Worm (Caenorhabditis elegans) whole organism, young adult: Measurements from ENCODE around the gene sod-1.

Experiments used
- B0336.3 ChIP-seq: fragments of 200-800 bp; sonication (Bioruptor generic); IDR thresholded peaks from 2 replicates; pipeline ENCODE4 v1.3.6; 2022; ENCODE audit warnings: missing genetic modification characterization, missing compliant biosample characterization
- C06A6.2 ChIP-seq: fragments of 200-800 bp; sonication (Bioruptor generic); conservative IDR thresholded peaks from 2 replicates; pipeline ENCODE4 v1.3.6; 2022; ENCODE audit warnings: missing genetic modification characterization, missing compliant biosample characterization
- F33H1.4 ChIP-seq: fragments of 200-800 bp; sonication (Bioruptor generic); IDR thresholded peaks from 2 replicates; pipeline ENCODE4 v1.3.6; 2022; ENCODE audit warnings: missing genetic modification reagents, missing genetic modification characterization, missing compliant biosample characterization
- F37B4.10 ChIP-seq: fragments of 200-800 bp; sonication (Bioruptor generic); IDR thresholded peaks from 2 replicates; pipeline ENCODE4 v1.3.6; 2022; ENCODE audit warnings: missing genetic modification characterization, missing compliant biosample characterization
- F49E8.2 ChIP-seq: sonication (generic microtip); optimal IDR thresholded peaks from 3 replicates; lab custom pipeline; 2017; ENCODE audit warnings: missing genetic modification characterization, mild to moderate bottlenecking, missing compliant biosample characterization, antibody characterized with exemption, moderate library complexity; ENCODE audit not compliant: insufficient read depth
- F57C9.4 ChIP-seq: sonication (generic microtip); optimal IDR thresholded peaks from 2 replicates; lab custom pipeline; 2017; ENCODE audit warnings: mild to moderate bottlenecking, missing genetic modification characterization, missing compliant biosample characterization
- Y53F4B.3 ChIP-seq: fragments of 200-800 bp; sonication (Bioruptor generic); IDR thresholded peaks from 2 replicates; pipeline ENCODE4 v1.3.6; 2022; ENCODE audit warnings: missing genetic modification reagents, missing genetic modification characterization, missing compliant biosample characterization
- Y53G8AR.9 ChIP-seq: fragments of 200-800 bp; sonication (Bioruptor generic); conservative IDR thresholded peaks from 2 replicates; pipeline ENCODE4 v1.3.6; 2022; ENCODE audit warnings: missing genetic modification reagents, missing genetic modification characterization, missing compliant biosample characterization
- Y67H2A.10 ChIP-seq: fragments of 200-800 bp; sonication (Bioruptor generic); conservative IDR thresholded peaks from 2 replicates; pipeline ENCODE4 v1.3.6; 2022; ENCODE audit warnings: missing genetic modification reagents, missing genetic modification characterization, missing compliant biosample characterization
- Y79H2A.3 ChIP-seq: fragments of 200-800 bp; sonication (Bioruptor generic); conservative IDR thresholded peaks from 2 replicates; pipeline ENCODE4 v1.3.6; 2022; ENCODE audit warnings: missing genetic modification reagents, missing genetic modification characterization, missing compliant biosample characterization
- akir-1 ChIP-seq: fragments of 200-800 bp; sonication (Bioruptor generic); optimal IDR thresholded peaks from 2 replicates; lab custom pipeline; 2018; ENCODE audit warnings: mild to moderate bottlenecking, missing genetic modification characterization, moderate library complexity, missing compliant biosample characterization
- aptf-2 ChIP-seq: fragments of 200-800 bp; sonication (Bioruptor generic); conservative IDR thresholded peaks from 2 replicates; pipeline ENCODE4 v1.3.6; 2022; ENCODE audit warnings: missing genetic modification reagents, missing genetic modification characterization, missing compliant biosample characterization
- attf-3 ChIP-seq: fragments of 200-800 bp; sonication (Bioruptor generic); conservative IDR thresholded peaks from 2 replicates; pipeline ENCODE4 v1.3.6; 2022; ENCODE audit warnings: missing genetic modification reagents, missing genetic modification characterization, missing compliant biosample characterization
- attf-5 ChIP-seq: fragments of 200-800 bp; sonication (Bioruptor generic); optimal IDR thresholded peaks from 2 replicates; lab custom pipeline; 2018; ENCODE audit warnings: mild to moderate bottlenecking, missing genetic modification characterization, missing compliant biosample characterization
- ceh-100 ChIP-seq: fragments of 200-800 bp; sonication (Bioruptor generic); IDR thresholded peaks from 2 replicates; pipeline ENCODE4 v1.3.6; 2022; ENCODE audit warnings: missing genetic modification reagents, missing genetic modification characterization, missing compliant biosample characterization
- ceh-40 ChIP-seq: fragments of 200-800 bp; sonication (Bioruptor generic); IDR thresholded peaks from 2 replicates; pipeline ENCODE4 v1.3.6; 2022; ENCODE audit warnings: missing genetic modification characterization, missing compliant biosample characterization
- ceh-58 ChIP-seq: fragments of 200-800 bp; sonication (Bioruptor generic); IDR thresholded peaks from 2 replicates; pipeline ENCODE4 v1.3.6; 2022; ENCODE audit warnings: missing genetic modification characterization, missing compliant biosample characterization
- chd-7 ChIP-seq: sonication (generic microtip); optimal IDR thresholded peaks from 2 replicates; lab custom pipeline; 2016; ENCODE audit warnings: mild to moderate bottlenecking, missing genetic modification characterization, moderate library complexity, missing compliant biosample characterization
- dox-1 ChIP-seq: fragments of 200-800 bp; sonication (Bioruptor generic); IDR thresholded peaks from 2 replicates; pipeline ENCODE4 v1.3.6; 2022; ENCODE audit warnings: missing genetic modification reagents, missing genetic modification characterization, missing compliant biosample characterization
- efl-1 ChIP-seq: fragments of 150-350 bp; optimal IDR thresholded peaks from 2 replicates; lab custom pipeline; 2014; ENCODE audit warnings: missing biosample characterization, missing genetic modification reagents, missing genetic modification characterization
- egl-44 ChIP-seq: fragments of 200-800 bp; sonication (Bioruptor generic); IDR thresholded peaks from 2 replicates; pipeline ENCODE4 v1.3.6; 2022; ENCODE audit warnings: missing genetic modification reagents, missing genetic modification characterization, missing compliant biosample characterization
- ets-4 ChIP-seq: fragments of 200-800 bp; sonication (Bioruptor generic); optimal IDR thresholded peaks from 2 replicates; lab custom pipeline; 2018; ENCODE audit warnings: mild to moderate bottlenecking, missing genetic modification characterization, missing compliant biosample characterization
- hlh-26 ChIP-seq: fragments of 200-800 bp; sonication (Bioruptor generic); conservative IDR thresholded peaks from 2 replicates; pipeline ENCODE4 v1.3.6; 2022; ENCODE audit warnings: missing genetic modification reagents, missing genetic modification characterization, missing compliant biosample characterization
- hrde-1 ChIP-seq: sonication (generic microtip); optimal IDR thresholded peaks from 2 replicates; lab custom pipeline; 2016; ENCODE audit warnings: missing genetic modification characterization, mild to moderate bottlenecking, missing compliant biosample characterization, moderate library complexity, missing genotype, missing genetic modification reagents, borderline replicate concordance
- lin-35 ChIP-seq, 3 experiments: fragments of 150-350 bp in 2 of 3; sonication (generic microtip) in 1 of 3; optimal IDR thresholded peaks; 2 replicates each; lab custom pipeline; 2014 to 2018; ENCODE audit warnings: missing biosample characterization in 3 of 3, missing genetic modification characterization in 3 of 3, missing genetic modification reagents in 3 of 3
- mel-28 ChIP-seq: sonication (generic microtip); optimal IDR thresholded peaks from 2 replicates; lab custom pipeline; 2016; ENCODE audit warnings: borderline replicate concordance, mild to moderate bottlenecking, missing genetic modification characterization, missing compliant biosample characterization
- mxl-1 ChIP-seq: sonication (generic microtip); optimal IDR thresholded peaks from 2 replicates; lab custom pipeline; 2016; ENCODE audit warnings: missing genetic modification characterization, missing compliant biosample characterization
- nfya-2 ChIP-seq: fragments of 200-800 bp; sonication (Bioruptor generic); IDR thresholded peaks from 2 replicates; pipeline ENCODE4 v1.3.6; 2022; ENCODE audit warnings: missing genetic modification reagents, missing genetic modification characterization, missing compliant biosample characterization
- nfyb-1 ChIP-seq: fragments of 200-800 bp; sonication (Bioruptor generic); IDR thresholded peaks from 2 replicates; pipeline ENCODE4 v1.3.6; 2022; ENCODE audit warnings: missing genetic modification reagents, missing genetic modification characterization, missing compliant biosample characterization
- nhr-27 ChIP-seq: fragments of 200-800 bp; sonication (Bioruptor generic); optimal IDR thresholded peaks from 2 replicates; lab custom pipeline; 2018; ENCODE audit warnings: mild to moderate bottlenecking, missing genetic modification characterization, moderate library complexity, missing compliant biosample characterization
- pbrm-1 ChIP-seq: fragments of 200-800 bp; sonication (Bioruptor generic); IDR thresholded peaks from 2 replicates; pipeline ENCODE4 v1.3.6; 2022; ENCODE audit warnings: missing genetic modification reagents, missing genetic modification characterization, missing compliant biosample characterization
- pha-4 ChIP-seq: fragments of 150-350 bp; sonication (generic microtip); optimal IDR thresholded peaks from 2 replicates; lab custom pipeline; 2014; ENCODE audit warnings: missing biosample characterization, missing genetic modification reagents, missing genetic modification characterization
- snpc-4 ChIP-seq, 5 experiments: fragments of 150-350 bp in 1 of 5; sonication (generic microtip) in 4 of 5; optimal IDR thresholded peaks; 2 replicates each; lab custom pipeline; 2014 to 2018; ENCODE audit warnings: missing genetic modification characterization in 5 of 5, missing biosample characterization in 3 of 5, antibody characterized with exemption in 2 of 5, mild to moderate bottlenecking in 2 of 5, missing compliant biosample characterization in 2 of 5, missing genotype in 2 of 5, moderate library complexity in 2 of 5, missing genetic modification reagents in 1 of 5
- sptf-2 ChIP-seq: fragments of 200-800 bp; sonication (Bioruptor generic); optimal IDR thresholded peaks from 2 replicates; lab custom pipeline; 2018; ENCODE audit warnings: mild to moderate bottlenecking, missing genetic modification characterization, missing compliant biosample characterization
- zim-3 ChIP-seq: sonication (generic microtip); optimal IDR thresholded peaks from 2 replicates; lab custom pipeline; 2017; ENCODE audit warnings: mild to moderate bottlenecking, missing genetic modification characterization, moderate library complexity, missing compliant biosample characterization

The sod-1 gene

ce11 chrII:6968191-6968675 is 5.5 kb downstream of the sod-1 start (continued):
- peak; percentile 85 for TF ChIP-seq F49E8.2 (tag; lab: Kevin White, UChicago)
- peak; percentile 95 for TF ChIP-seq dox-1
- peak; percentile 67 for TF ChIP-seq C06A6.2 (GFP tag; lab: Robert Waterston, UW)
- peak; percentile 93 for TF ChIP-seq nfyb-1 (GFP tag; lab: Robert Waterston, UW)
- TF ChIP-seq efl-1 (GFP tag; lab: Kevin White, UChicago) = peak; percentile 31
- TF ChIP-seq mxl-1 = no peak
- peak; percentile 63 for TF ChIP-seq attf-5 (GFP tag; lab: Kevin White, UChicago)
- peak; percentile 90 for TF ChIP-seq egl-44 (GFP tag; lab: Robert Waterston, UW)
- TF ChIP-seq pha-4 (tag; lab: Kevin White, UChicago) = no peak
- TF ChIP-seq ceh-40 = no peak
- TF ChIP-seq hrde-1 (tag; lab: Kevin White, UChicago) = peak; percentile 72
- TF ChIP-seq Y79H2A.3 (GFP tag; lab: Robert Waterston, UW) = 0 out of 2 replicates have a peak, but pooled peaks have one; percentile 36
- TF ChIP-seq Y67H2A.10 (GFP tag; lab: Robert Waterston, UW) = 0 out of 2 replicates have a peak, but pooled peaks have one; percentile 11
- peak; percentile 10 for TF ChIP-seq akir-1 (GFP tag; lab: Kevin White, UChicago)
- peak; percentile 78 for TF ChIP-seq sptf-2 (GFP tag; lab: Kevin White, UChicago)
- peak; percentile 77 for TF ChIP-seq ceh-100
- peak; percentile 83 for TF ChIP-seq attf-3 (GFP tag; lab: Robert Waterston, UW)
- peak; percentile 86 for TF ChIP-seq nhr-27 (tag; lab: Kevin White, UChicago)
- TF ChIP-seq Y53G8AR.9 (GFP tag; lab: Robert Waterston, UW) = peak; percentile 75
- TF ChIP-seq F57C9.4 (tag; lab: Kevin White, UChicago) = no peak
- TF ChIP-seq F33H1.4 (GFP tag; lab: Robert Waterston, UW) = peak; percentile 72
- TF ChIP-seq pbrm-1 (GFP tag; lab: Robert Waterston, UW) = peak; percentile 93
- TF ChIP-seq Y53F4B.3 = peak; percentile 29; the same call in 1 of the 2 replicates
- TF ChIP-seq B0336.3 (GFP tag; lab: Robert Waterston, UW) = peak; percentile 97
- TF ChIP-seq ets-4 (GFP tag; lab: Kevin White, UChicago) = no peak
- TF ChIP-seq aptf-2 (GFP tag; lab: Robert Waterston, UW) = 0 out of 2 replicates have a peak, but pooled peaks have one; percentile 43
- no peak for TF ChIP-seq hlh-26 (GFP tag; lab: Robert Waterston, UW)
- no peak for TF ChIP-seq F37B4.10 (GFP tag; lab: Robert Waterston, UW)
- TF ChIP-seq chd-7 = peak; percentile 68
- TF ChIP-seq nfya-2 (GFP tag; lab: Robert Waterston, UW) = peak; percentile 58; the same call in 1 of the 2 replicates
- TF ChIP-seq ceh-58 (GFP tag; lab: Robert Waterston, UW) = no peak
- TF ChIP-seq mel-28 (tag; lab: Kevin White, UChicago) = peak; percentile 4

ce11 chrII:6967618-6968017 is 6.1 kb downstream of the sod-1 start, which contains the start of gene eif-2Bgamma:
Gene eif-2Bgamma (minus strand): TSS chrII:6967648.
- TF ChIP-seq snpc-4 (GFP tag; optimal IDR thresholded peaks at IDR 0.05; lab: Kevin White, UChicago) (no peak), snpc-4 (tag; optimal IDR thresholded peaks at IDR 0.05; lab: Kevin White, UChicago) (peak in 1 of 4 experiments; percentile 52), attf-3 (GFP tag; lab: Robert Waterston, UW) (peak; percentile 95), zim-3 (no peak), nfya-2 (GFP tag; lab: Robert Waterston, UW) (no peak), lin-35 (GFP tag; optimal IDR thresholded peaks at IDR 0.05; lab: Kevin White, UChicago) (peak in 1 of 3 experiments; percentile 56), hrde-1 (tag; lab: Kevin White, UChicago) (no peak)
